Worm (Caenorhabditis elegans): ENCODE data around the gene srsx-37.

DNA sequence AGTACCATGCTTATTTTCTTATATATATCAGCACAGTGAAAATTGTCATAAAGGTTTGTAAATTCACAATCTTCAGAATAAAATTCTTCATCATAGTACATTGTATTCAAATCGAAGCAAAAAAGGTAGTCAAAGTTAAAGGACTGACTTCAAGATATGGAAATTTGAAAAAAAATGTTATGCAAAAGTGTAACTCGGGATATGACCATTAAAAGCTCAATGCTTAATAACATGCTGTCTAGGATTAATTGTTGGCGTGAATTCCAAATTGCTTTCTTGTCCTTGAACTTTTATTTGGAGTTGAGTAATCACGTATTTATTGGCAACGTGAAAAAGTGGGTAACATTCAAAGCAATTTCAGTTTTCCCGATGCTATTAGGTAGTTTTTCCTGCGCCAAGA lies 15.8 kb upstream of the srsx-37 start, which contains the start of gene srw-16:
- TF ChIP-seq lim-6 (tag; optimal IDR thresholded peaks at IDR 0.05): no peak
- TF ChIP-seq ceh-9 (tag; optimal IDR thresholded peaks at IDR 0.05): no peak
- no peak for TF ChIP-seq elt-2 (tag; optimal IDR thresholded peaks at IDR 0.05)
- no peak for TF ChIP-seq mec-3 (tag; optimal IDR thresholded peaks at IDR 0.05; ENCODE audit: borderline replicate concordance)
- TF ChIP-seq dve-1 (tag; optimal IDR thresholded peaks at IDR 0.05): no peak
- TF ChIP-seq tbx-2 (tag; optimal IDR thresholded peaks at IDR 0.05): no peak
- no peak for TF ChIP-seq hlh-30 (tag; optimal IDR thresholded peaks at IDR 0.05; ENCODE audit: insufficient read depth)
- no peak for TF ChIP-seq hlh-15 (tag; optimal IDR thresholded peaks at IDR 0.05)
- no peak for TF ChIP-seq hlh-8 (tag; optimal IDR thresholded peaks at IDR 0.05)
- TF ChIP-seq pqm-1 (tag; optimal IDR thresholded peaks at IDR 0.05): no peak
- TF ChIP-seq pat-9 (tag; optimal IDR thresholded peaks at IDR 0.05): no peak
- no peak for TF ChIP-seq dmd-4 (tag; optimal IDR thresholded peaks at IDR 0.05; ENCODE audit: borderline replicate concordance)
- TF ChIP-seq nhr-232 (tag; optimal IDR thresholded peaks at IDR 0.05): no peak
- no peak for TF ChIP-seq ama-1 (optimal IDR thresholded peaks at IDR 0.05)
